Worm (Caenorhabditis elegans) whole organism, early embryonic: Measurements from ENCODE around the gene JC8.16.

ENCODE experiments used
- F13C5.2 ChIP-seq: sonication (generic microtip); optimal IDR thresholded peaks from 2 replicates; lab custom pipeline; 2017; ENCODE audit warnings: mild to moderate bottlenecking, missing genetic modification characterization, inconsistent platforms, missing compliant biosample characterization
- ama-1 ChIP-seq: fragments of 150-350 bp; optimal IDR thresholded peaks from 2 replicates; lab custom pipeline; 2014
- ceh-13 ChIP-seq: fragments of 200-800 bp; sonication (Bioruptor generic); optimal IDR thresholded peaks from 2 replicates; lab custom pipeline; 2018; ENCODE audit warnings: mild to moderate bottlenecking, missing genetic modification characterization, missing compliant biosample characterization
- ceh-36 ChIP-seq: sonication (generic microtip); optimal IDR thresholded peaks from 2 replicates; lab custom pipeline; 2016; ENCODE audit warnings: missing genetic modification characterization, inconsistent platforms, missing compliant biosample characterization
- ets-7 ChIP-seq: sonication (generic microtip); optimal IDR thresholded peaks from 2 replicates; lab custom pipeline; 2016; ENCODE audit warnings: missing genotype, missing genetic modification characterization, missing compliant biosample characterization
- flt-1 ChIP-seq: fragments of 200-800 bp; sonication (Bioruptor generic); IDR thresholded peaks from 2 replicates; pipeline ENCODE4 v1.3.6; 2022; ENCODE audit warnings: missing genetic modification characterization, missing compliant biosample characterization
- pes-1 ChIP-seq: fragments of 200-800 bp; sonication (Bioruptor generic); IDR thresholded peaks from 2 replicates; pipeline ENCODE4 v1.3.6; 2022; ENCODE audit warnings: missing genetic modification reagents, missing genetic modification characterization, missing compliant biosample characterization
- sea-1 ChIP-seq: fragments of 200-800 bp; sonication (Bioruptor generic); conservative IDR thresholded peaks from 2 replicates; pipeline ENCODE4 v1.3.6; 2022; ENCODE audit warnings: missing genetic modification characterization, missing compliant biosample characterization
- tbx-11 ChIP-seq: fragments of 200-800 bp; sonication (Bioruptor generic); IDR thresholded peaks from 2 replicates; pipeline ENCODE4 v1.3.6; 2022; ENCODE audit warnings: missing genetic modification characterization, missing compliant biosample characterization
- tra-4 ChIP-seq: sonication (generic microtip); optimal IDR thresholded peaks from 2 replicates; lab custom pipeline; 2017; ENCODE audit warnings: missing genetic modification characterization, missing compliant biosample characterization

- TF ChIP-seq ceh-13 (GFP tag; lab: Kevin White, UChicago) (no peak), ama-1 (lab: Kevin White, UChicago) (no peak), pes-1 (GFP tag; lab: Robert Waterston, UW) (no peak), tra-4 (tag; lab: Kevin White, UChicago) (no peak), tbx-11 (no peak), ceh-36 (no peak), flt-1 (GFP tag; lab: Robert Waterston, UW) (no peak), F13C5.2 (tag; lab: Kevin White, UChicago) (no peak), ets-7 (tag; lab: Kevin White, UChicago) (no peak), sea-1 (GFP tag; lab: Robert Waterston, UW) (no peak)
These were observed 11.2 kb upstream of the JC8.16 start for ce11 chrIV:13247780-13248179.
